Worm (Caenorhabditis elegans): ENCODE results near the gene B0303.11.

- TF ChIP-seq nhr-179 (tag; optimal IDR thresholded peaks at IDR 0.05) (no peak), F52B5.7 (tag; optimal IDR thresholded peaks at IDR 0.05) (no peak), nfya-2 (GFP tag; IDR thresholded peaks at IDR 0.05) (no peak), attf-6 (GFP tag; IDR thresholded peaks at IDR 0.05) (no peak), snpc-3.4 (tag; optimal IDR thresholded peaks at IDR 0.05) (no peak)
Observed at ce11 chrIII:8674980-8675485, 35.2 kb downstream of the B0303.11 start, which contains the start of gene pgl-2.
